Fruit fly (Drosophila melanogaster): ENCODE results near the gene Reck.

DNA sequence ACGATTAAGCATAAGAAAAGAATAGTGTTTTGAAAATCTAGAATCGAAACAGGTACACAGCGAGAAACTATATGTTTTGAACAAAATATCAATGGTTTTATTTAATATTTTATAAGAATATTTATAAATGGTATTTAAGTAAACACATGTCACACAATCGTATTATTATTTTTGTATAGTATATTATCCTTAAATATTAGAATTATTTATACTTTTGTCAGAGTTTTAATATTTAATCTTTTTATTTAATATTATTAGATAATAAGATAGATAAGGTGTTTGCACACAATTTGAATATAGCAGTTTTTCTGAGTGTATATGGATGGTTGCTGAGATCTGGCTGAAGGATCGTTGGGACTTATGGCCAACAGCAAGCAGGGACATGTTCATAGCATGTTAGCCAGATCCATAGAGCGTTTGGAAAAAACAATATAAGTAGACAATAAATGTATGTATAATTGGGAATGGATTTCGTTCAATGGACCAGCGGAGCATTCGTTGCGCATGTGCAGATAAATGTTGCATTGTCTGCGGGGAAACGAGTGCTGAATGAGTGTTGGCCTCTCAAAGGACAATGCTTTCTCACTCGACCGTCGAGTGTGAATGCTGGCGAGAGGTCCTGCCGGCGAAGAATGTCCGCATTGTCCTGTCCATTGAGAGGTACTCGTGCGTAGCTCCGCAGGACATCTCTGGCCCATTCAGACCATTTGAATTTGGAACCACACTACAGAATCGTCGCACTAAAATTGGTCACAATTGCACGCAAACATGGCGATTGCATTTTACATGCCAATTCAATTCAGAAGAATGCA lies 60.8 kb downstream of the Reck start:
- TF ChIP-seq svp (GFP tag) (no peak), Sox102F (GFP tag; optimal IDR thresholded peaks at IDR 0.05) (no peak), spab (GFP tag; optimal IDR thresholded peaks at IDR 0.05) (no peak), Hr38 (GFP tag; optimal IDR thresholded peaks at IDR 0.05) (no peak), Gug (GFP tag; IDR thresholded peaks at IDR 0.05) (no peak), Lpt (GFP tag; optimal IDR thresholded peaks at IDR 0.05) (no peak), CG31627 (GFP tag; optimal IDR thresholded peaks at IDR 0.05) (no peak), Met (GFP tag; optimal IDR thresholded peaks at IDR 0.05) (no peak), Ets96B (tag; optimal IDR thresholded peaks at IDR 0.05) (no peak), CG16779 (tag; optimal IDR thresholded peaks at IDR 0.05) (no peak), dsx (GFP tag; optimal IDR thresholded peaks at IDR 0.05; ENCODE audit: poor library complexity, severe bottlenecking) (no peak), acj6 (GFP tag; optimal IDR thresholded peaks at IDR 0.05) (no peak)

All from whole organism, prepupa.